Worm (Caenorhabditis elegans) whole organism, L2 larva: ENCODE measurements around the gene col-114.

Source experiments
- aly-2 ChIP-seq: fragments of 150-350 bp; optimal IDR thresholded peaks from 2 replicates; lab custom pipeline; 2014; ENCODE audit warnings: missing biosample characterization, missing genetic modification characterization
- ceh-82 ChIP-seq: fragments of 150-350 bp; optimal IDR thresholded peaks from 2 replicates; lab custom pipeline; 2014; ENCODE audit warnings: missing biosample characterization, missing genetic modification characterization
- mbf-1 ChIP-seq: sonication (generic microtip); optimal IDR thresholded peaks from 2 replicates; lab custom pipeline; 2017; ENCODE audit warnings: missing biosample characterization, missing genetic modification characterization
- mdl-1 ChIP-seq, 2 experiments: fragments of 150-350 bp in 1 of 2; sonication (generic microtip) in 1 of 2; optimal IDR thresholded peaks; 2 replicates each; lab custom pipeline; 2017; ENCODE audit warnings: missing biosample characterization in 2 of 2, missing genetic modification characterization in 2 of 2
- nhr-10 ChIP-seq: sonication (generic microtip); optimal IDR thresholded peaks from 2 replicates; lab custom pipeline; 2017; ENCODE audit warnings: missing biosample characterization, missing genetic modification characterization
- nhr-11 ChIP-seq: fragments of 150-350 bp; optimal IDR thresholded peaks from 2 replicates; lab custom pipeline; 2014; ENCODE audit warnings: missing biosample characterization, missing genetic modification characterization
- unc-39 ChIP-seq: fragments of 150-350 bp; optimal IDR thresholded peaks from 2 replicates; lab custom pipeline; 2014; ENCODE audit warnings: missing biosample characterization, missing genetic modification characterization
- unc-62 ChIP-seq: fragments of 150-350 bp; optimal IDR thresholded peaks from 2 replicates; lab custom pipeline; 2014; ENCODE audit warnings: missing biosample characterization, missing genetic modification reagents, missing genetic modification characterization

ce11 chrIV:7227072-7227471, 19.4 kb downstream of the col-114 start, which contains the start of gene R13A1.10:
- TF ChIP-seq mdl-1 (tag; optimal IDR thresholded peaks at IDR 0.05; lab: Kevin White, UChicago) (no peak), unc-62 (GFP tag; lab: Kevin White, UChicago) (no peak), nhr-10 (tag; lab: Kevin White, UChicago) (no peak), unc-39 (no peak), mbf-1 (tag; lab: Kevin White, UChicago) (no peak), ceh-82 (no peak), nhr-11 (tag; lab: Kevin White, UChicago) (no peak), aly-2 (tag; lab: Kevin White, UChicago) (no peak)
